Fruit fly (Drosophila melanogaster) S2 (cell line): ENCODE results near the gene CG5342.

Experiments
- CG8478 ChIP-seq: fragments of >200 bp; optimal IDR thresholded peaks from 2 replicates; lab custom pipeline; 2018
- CTCF ChIP-seq, 2 experiments: fragments of >200 bp; optimal IDR thresholded peaks; 2 replicates each; lab custom pipeline; 2018

- TF ChIP-seq CG8478 (lab: Kevin White, UChicago) (no peak), CTCF (optimal IDR thresholded peaks at IDR 0.05; lab: Kevin White, UChicago) (peak; percentile 54 to 61)
Observed at dm6 chr3R:11589764-11590358, 11.2 kb downstream of the CG5342 start, which contains the start of gene CG6791.
